Worm (Caenorhabditis elegans) whole organism, L4 larva: ENCODE data around the gene rsf-1.

Experiments used
- F10B5.3 ChIP-seq: sonication (generic microtip); optimal IDR thresholded peaks from 2 replicates; lab custom pipeline; 2016; ENCODE audit warnings: mild to moderate bottlenecking, missing genetic modification characterization, missing compliant biosample characterization
- F37D6.2 ChIP-seq: sonication (generic microtip); optimal IDR thresholded peaks from 2 replicates; lab custom pipeline; 2016; ENCODE audit warnings: mild to moderate bottlenecking, missing genetic modification characterization, missing compliant biosample characterization
- Y105C5A.15 ChIP-seq: fragments of 200-800 bp; sonication (Bioruptor generic); IDR thresholded peaks from 2 replicates; pipeline ENCODE4 v1.3.6; 2022; ENCODE audit warnings: missing genetic modification characterization, missing compliant biosample characterization
- Y5F2A.4 ChIP-seq: fragments of 200-800 bp; sonication (Bioruptor generic); optimal IDR thresholded peaks from 2 replicates; lab custom pipeline; 2018; ENCODE audit warnings: mild to moderate bottlenecking, missing genetic modification characterization, missing compliant biosample characterization
- Y75B8A.6 ChIP-seq: fragments of 200-800 bp; sonication (Bioruptor generic); IDR thresholded peaks from 2 replicates; pipeline ENCODE4 v1.3.6; 2022; ENCODE audit warnings: missing genetic modification reagents, missing genetic modification characterization, missing compliant biosample characterization
- aha-1 ChIP-seq: fragments of 150-350 bp; peaks from one replicate; lab custom pipeline; 2014; ENCODE audit warnings: missing biosample characterization, missing genetic modification characterization
- aly-2 ChIP-seq: sonication (generic microtip); optimal IDR thresholded peaks from 2 replicates; lab custom pipeline; 2018; ENCODE audit warnings: missing biosample characterization, missing genetic modification characterization
- attf-4 ChIP-seq: sonication (generic microtip); optimal IDR thresholded peaks from 3 replicates; lab custom pipeline; 2017; ENCODE audit warnings: missing biosample characterization, missing genetic modification characterization
- ceh-20 ChIP-seq: fragments of 200-800 bp; sonication (Bioruptor generic); IDR thresholded peaks from 2 replicates; pipeline ENCODE4 v1.3.6; 2022; ENCODE audit warnings: missing genetic modification reagents, missing genetic modification characterization, missing compliant biosample characterization
- ceh-32 ChIP-seq: sonication (generic microtip); optimal IDR thresholded peaks from 2 replicates; lab custom pipeline; 2016; ENCODE audit warnings: mild to moderate bottlenecking, missing genetic modification characterization, missing compliant biosample characterization; ENCODE audit not compliant: poor library complexity
- ceh-44 ChIP-seq: fragments of 200-800 bp; sonication (Bioruptor generic); IDR thresholded peaks from 2 replicates; pipeline ENCODE4 v1.3.6; 2022; ENCODE audit warnings: missing genetic modification reagents, missing genetic modification characterization, missing compliant biosample characterization
- ceh-82 ChIP-seq: sonication (generic microtip); optimal IDR thresholded peaks from 2 replicates; lab custom pipeline; 2017; ENCODE audit warnings: missing biosample characterization, missing genetic modification characterization
- ces-1 ChIP-seq: fragments of 150-350 bp; sonication (generic microtip); optimal IDR thresholded peaks from 4 replicates; lab custom pipeline; 2014; ENCODE audit warnings: missing biosample characterization, missing genetic modification reagents, missing genetic modification characterization
- ctbp-1 ChIP-seq: fragments of 200-800 bp; sonication (Bioruptor generic); IDR thresholded peaks from 2 replicates; pipeline ENCODE4 v1.3.6; 2022; ENCODE audit warnings: missing genetic modification reagents, missing genetic modification characterization, missing compliant biosample characterization
- daf-12 ChIP-seq: fragments of 150-350 bp; optimal IDR thresholded peaks from 2 replicates; lab custom pipeline; 2014; ENCODE audit warnings: missing biosample characterization, missing genetic modification reagents, missing genetic modification characterization
- dmd-6 ChIP-seq: fragments of 200-800 bp; sonication (Bioruptor generic); IDR thresholded peaks from 2 replicates; pipeline ENCODE4 v1.3.6; 2022; ENCODE audit warnings: missing genetic modification reagents, missing genetic modification characterization, missing compliant biosample characterization
- dmd-8 ChIP-seq: fragments of 200-800 bp; sonication (Bioruptor generic); IDR thresholded peaks from 2 replicates; pipeline ENCODE4 v1.3.6; 2022; ENCODE audit warnings: missing genetic modification characterization, missing compliant biosample characterization
- dmd-9 ChIP-seq: fragments of 200-800 bp; sonication (Bioruptor generic); IDR thresholded peaks from 2 replicates; pipeline ENCODE4 v1.3.6; 2022; ENCODE audit warnings: missing genetic modification reagents, missing genetic modification characterization, missing compliant biosample characterization
- dpl-1 ChIP-seq: fragments of 150-350 bp; optimal IDR thresholded peaks from 2 replicates; lab custom pipeline; 2014; ENCODE audit warnings: missing biosample characterization, missing genetic modification reagents, missing genetic modification characterization
- egl-27 ChIP-seq: sonication (generic microtip); optimal IDR thresholded peaks from 3 replicates; lab custom pipeline; 2017; ENCODE audit warnings: missing biosample characterization, missing genetic modification reagents, missing genetic modification characterization
- egl-43 ChIP-seq: fragments of 200-800 bp; sonication (Bioruptor generic); IDR thresholded peaks from 2 replicates; pipeline ENCODE4 v1.3.6; 2022; ENCODE audit warnings: missing genetic modification reagents, missing genetic modification characterization, missing compliant biosample characterization
- fkh-10 ChIP-seq: fragments of 150-350 bp; optimal IDR thresholded peaks from 2 replicates; lab custom pipeline; 2014; ENCODE audit warnings: missing biosample characterization, missing genetic modification reagents, missing genetic modification characterization
- fos-1 ChIP-seq: fragments of 150-350 bp; optimal IDR thresholded peaks from 2 replicates; lab custom pipeline; 2014; ENCODE audit warnings: missing biosample characterization, missing genetic modification characterization
- hif-1 ChIP-seq, 2 experiments: sonication (generic microtip); optimal IDR thresholded peaks; 2 replicates each; lab custom pipeline; 2016 to 2017; ENCODE audit warnings: missing compliant biosample characterization in 2 of 2, missing genetic modification characterization in 2 of 2, missing genetic modification reagents in 2 of 2, missing genotype in 2 of 2, mild to moderate bottlenecking in 1 of 2
- hmg-1.1 ChIP-seq: fragments of 200-800 bp; sonication (Bioruptor generic); IDR thresholded peaks from 2 replicates; pipeline ENCODE4 v1.3.6; 2022; ENCODE audit warnings: missing genetic modification reagents, missing genetic modification characterization, missing compliant biosample characterization
- jun-1 ChIP-seq: fragments of 150-350 bp; optimal IDR thresholded peaks from 2 replicates; lab custom pipeline; 2014; ENCODE audit warnings: missing biosample characterization, missing genetic modification reagents, missing genetic modification characterization
- lin-1 ChIP-seq: fragments of 200-800 bp; sonication (Bioruptor generic); IDR thresholded peaks from 2 replicates; pipeline ENCODE4 v1.3.6; 2022; ENCODE audit warnings: missing genetic modification reagents, missing genetic modification characterization, missing compliant biosample characterization
- lin-13 ChIP-seq: fragments of 150-350 bp; optimal IDR thresholded peaks from 2 replicates; lab custom pipeline; 2014; ENCODE audit warnings: missing biosample characterization, missing genetic modification reagents, missing genetic modification characterization
- lin-15B ChIP-seq: fragments of 150-350 bp; sonication (generic microtip); optimal IDR thresholded peaks from 3 replicates; lab custom pipeline; 2014; ENCODE audit warnings: missing biosample characterization, missing genetic modification characterization
- lsy-2 ChIP-seq, 2 experiments: fragments of 150-350 bp in 1 of 2; sonication (generic microtip) in 1 of 2; optimal IDR thresholded peaks; 2 replicates each; lab custom pipeline; 2014 to 2017; ENCODE audit warnings: missing biosample characterization in 2 of 2, missing genetic modification characterization in 2 of 2
- mdt-29 ChIP-seq: fragments of 200-800 bp; sonication (Bioruptor generic); IDR thresholded peaks from 2 replicates; pipeline ENCODE4 v1.3.6; 2022; ENCODE audit warnings: missing genetic modification reagents, missing genetic modification characterization, missing compliant biosample characterization
- nhr-10 ChIP-seq: fragments of 150-350 bp; optimal IDR thresholded peaks from 2 replicates; lab custom pipeline; 2014; ENCODE audit warnings: missing biosample characterization, missing genetic modification characterization
- nhr-11 ChIP-seq: fragments of 150-350 bp; optimal IDR thresholded peaks from 2 replicates; lab custom pipeline; 2014; ENCODE audit warnings: missing biosample characterization, missing genetic modification characterization
- nhr-111 ChIP-seq: fragments of 200-800 bp; sonication (Bioruptor generic); optimal IDR thresholded peaks from 2 replicates; lab custom pipeline; 2018; ENCODE audit warnings: mild to moderate bottlenecking, missing genetic modification characterization, missing compliant biosample characterization
- nhr-6 ChIP-seq: fragments of 150-350 bp; optimal IDR thresholded peaks from 2 replicates; lab custom pipeline; 2014; ENCODE audit warnings: missing biosample characterization, missing genetic modification characterization
- nhr-77 ChIP-seq: fragments of 150-350 bp; optimal IDR thresholded peaks from 2 replicates; lab custom pipeline; 2014; ENCODE audit warnings: missing biosample characterization, missing genetic modification characterization
- pha-4 ChIP-seq, 2 experiments: fragments of 150-350 bp in 1 of 2; fragments of 200-800 bp in 1 of 2; sonication (Bioruptor generic) in 1 of 2; IDR thresholded peaks in 1 of 2; optimal IDR thresholded peaks in 1 of 2; 2 replicates each; pipeline versions ENCODE4 v1.3.6 to Lab custom; 2014 to 2022; ENCODE audit warnings: missing genetic modification characterization in 2 of 2, missing genetic modification reagents in 2 of 2, missing biosample characterization in 1 of 2, missing compliant biosample characterization in 1 of 2
- php-3 ChIP-seq: fragments of 200-800 bp; sonication (Bioruptor generic); IDR thresholded peaks from 2 replicates; pipeline ENCODE4 v1.3.6; 2022; ENCODE audit warnings: missing genetic modification reagents, missing genetic modification characterization, missing compliant biosample characterization
- pqm-1 ChIP-seq: sonication (generic microtip); optimal IDR thresholded peaks from 2 replicates; lab custom pipeline; 2017; ENCODE audit warnings: missing biosample characterization, missing genetic modification characterization
- saeg-2 ChIP-seq: fragments of 200-800 bp; sonication (Bioruptor generic); IDR thresholded peaks from 2 replicates; pipeline ENCODE4 v1.3.6; 2022; ENCODE audit warnings: missing genetic modification reagents, missing genetic modification characterization, missing compliant biosample characterization
- sdz-12 ChIP-seq: fragments of 200-800 bp; sonication (Bioruptor generic); optimal IDR thresholded peaks from 2 replicates; lab custom pipeline; 2018; ENCODE audit warnings: mild to moderate bottlenecking, missing genetic modification characterization, missing compliant biosample characterization
- spr-3 ChIP-seq: fragments of 200-800 bp; sonication (Bioruptor generic); optimal IDR thresholded peaks from 2 replicates; lab custom pipeline; 2018; ENCODE audit warnings: mild to moderate bottlenecking, missing genetic modification characterization, missing compliant biosample characterization
- tag-97 ChIP-seq: fragments of 200-800 bp; sonication (Bioruptor generic); IDR thresholded peaks from 2 replicates; pipeline ENCODE4 v1.3.6; 2022; ENCODE audit warnings: missing genetic modification characterization, missing compliant biosample characterization
- unc-130 ChIP-seq: sonication (generic microtip); optimal IDR thresholded peaks from 2 replicates; lab custom pipeline; 2016; ENCODE audit warnings: missing genetic modification reagents, missing genetic modification characterization, missing compliant biosample characterization
- unc-62 ChIP-seq, 3 experiments: fragments of 150-350 bp in 1 of 3; sonication (generic microtip); optimal IDR thresholded peaks in 2 of 3; peaks in 1 of 3; 1 replicate in 1 of 3; 2 replicates in 2 of 3; lab custom pipeline; 2014 to 2017; ENCODE audit warnings: missing biosample characterization in 3 of 3, missing genetic modification characterization in 3 of 3, missing genetic modification reagents in 3 of 3, missing genotype in 1 of 3
- zag-1 ChIP-seq: fragments of 150-350 bp; optimal IDR thresholded peaks from 2 replicates; lab custom pipeline; 2014; ENCODE audit warnings: missing biosample characterization, missing genetic modification characterization
- zfp-3 ChIP-seq: fragments of 200-800 bp; sonication (Bioruptor generic); conservative IDR thresholded peaks from 2 replicates; pipeline ENCODE4 v1.3.6; 2022; ENCODE audit warnings: missing genetic modification reagents, missing genetic modification characterization, missing compliant biosample characterization
- zip-2 ChIP-seq: fragments of 150-350 bp; optimal IDR thresholded peaks from 2 replicates; lab custom pipeline; 2014; ENCODE audit warnings: missing biosample characterization, missing genetic modification characterization

rsf-1 gene

ce11 chrII:11345570-11346029, 39.4 kb downstream of the rsf-1 start, which contains the start of gene nduf-11 (continued):
- TF ChIP-seq lsy-2 (tag; optimal IDR thresholded peaks at IDR 0.05; lab: Kevin White, UChicago) = peak; percentile 6 to 92
- TF ChIP-seq zag-1 (tag; lab: Kevin White, UChicago) = no peak
- TF ChIP-seq spr-3 = peak; percentile 27
- TF ChIP-seq fkh-10 (GFP tag; lab: Kevin White, UChicago) = peak; percentile 29
- peak; percentile 96 for TF ChIP-seq aha-1 (tag; lab: Kevin White, UChicago)
- no peak for TF ChIP-seq aly-2
- peak; percentile 29; the same call in 1 of the 2 replicates for TF ChIP-seq mdt-29 (GFP tag; lab: Robert Waterston, UW)
- TF ChIP-seq egl-43 (GFP tag; lab: Robert Waterston, UW) = 0 out of 2 replicates have a peak, but pooled peaks have one; percentile 3
- peak; percentile 49 for TF ChIP-seq F10B5.3 (tag; lab: Kevin White, UChicago)
- peak; percentile 75 for TF ChIP-seq nhr-6 (tag; lab: Kevin White, UChicago)
- TF ChIP-seq fos-1 (tag; lab: Kevin White, UChicago) = no peak
- peak; percentile 77; the same call in 1 of the 2 replicates for TF ChIP-seq pha-4 (GFP tag; IDR thresholded peaks at IDR 0.05; lab: Robert Waterston, UW)
- TF ChIP-seq pha-4 (tag; optimal IDR thresholded peaks at IDR 0.05; lab: Kevin White, UChicago) = peak; percentile 64
- TF ChIP-seq dpl-1 (GFP tag; lab: Kevin White, UChicago) = peak; percentile 97
- TF ChIP-seq, all 104 proteins: peak for 44

- TF ChIP-seq nhr-77 (tag; lab: Kevin White, UChicago) (no peak), unc-130 (no peak), dpl-1 (GFP tag; lab: Kevin White, UChicago) (peak; percentile 77), nhr-10 (tag; lab: Kevin White, UChicago) (no peak), lin-13 (no peak), lin-15B (no peak), ceh-44 (GFP tag; lab: Robert Waterston, UW) (no peak), lin-1 (GFP tag; lab: Robert Waterston, UW) (no peak), F37D6.2 (tag; lab: Kevin White, UChicago) (peak; percentile 45), Y5F2A.4 (GFP tag; lab: Kevin White, UChicago) (no peak), pqm-1 (tag; lab: Kevin White, UChicago) (no peak), php-3 (no peak), ces-1 (GFP tag; lab: Kevin White, UChicago) (peak; percentile 63), egl-27 (tag; lab: Kevin White, UChicago) (no peak), zag-1 (tag; lab: Kevin White, UChicago) (no peak), sdz-12 (no peak), nhr-111 (GFP tag; lab: Kevin White, UChicago) (no peak), Y75B8A.6 (no peak), ceh-20 (no peak), ceh-32 (tag; lab: Kevin White, UChicago) (no peak), lsy-2 (tag; optimal IDR thresholded peaks at IDR 0.05; lab: Kevin White, UChicago) (peak; percentile 39 to 82), dmd-8 (GFP tag; lab: Robert Waterston, UW) (no peak), nhr-11 (tag; lab: Kevin White, UChicago) (peak; percentile 52), ceh-82 (no peak), daf-12 (tag; lab: Kevin White, UChicago) (no peak), unc-62 (GFP tag; optimal IDR thresholded peaks at IDR 0.05 in 1 of 2; lab: Kevin White, UChicago) (peak in 1 of 2 experiments; percentile 83), unc-62 (tag; optimal IDR thresholded peaks at IDR 0.05; lab: Kevin White, UChicago) (no peak), jun-1 (tag; lab: Kevin White, UChicago) (no peak), dmd-6 (GFP tag; lab: Robert Waterston, UW) (peak; percentile 47), zip-2 (tag; lab: Kevin White, UChicago) (no peak), tag-97 (no peak), ctbp-1 (GFP tag; lab: Robert Waterston, UW) (peak; percentile 50; the same call in 1 of the 2 replicates), hmg-1.1 (no peak; the same call in 1 of the 2 replicates), Y105C5A.15 (no peak), saeg-2 (GFP tag; lab: Robert Waterston, UW) (no peak), zfp-3 (no peak), dmd-9 (GFP tag; lab: Robert Waterston, UW) (no peak), attf-4 (tag; lab: Kevin White, UChicago) (no peak), hif-1 (tag; optimal IDR thresholded peaks at IDR 0.05; lab: Kevin White, UChicago) (peak in 1 of 2 experiments; percentile 32)
Measured at ce11 chrII:11347878-11348556, 41.8 kb downstream of the rsf-1 start, which contains the start of the genes B0491.6 and pigm-1. Gene B0491.6 (minus strand): TSS chrII:11348343. Gene pigm-1 (plus strand): TSS chrII:11348445.
